Fruit fly (Drosophila melanogaster): Measurements from ENCODE around the gene cal1.
A peak's percentile ranks its signal among the peaks of the same experiment; 100 is the strongest.

cal1 gene

DNA sequence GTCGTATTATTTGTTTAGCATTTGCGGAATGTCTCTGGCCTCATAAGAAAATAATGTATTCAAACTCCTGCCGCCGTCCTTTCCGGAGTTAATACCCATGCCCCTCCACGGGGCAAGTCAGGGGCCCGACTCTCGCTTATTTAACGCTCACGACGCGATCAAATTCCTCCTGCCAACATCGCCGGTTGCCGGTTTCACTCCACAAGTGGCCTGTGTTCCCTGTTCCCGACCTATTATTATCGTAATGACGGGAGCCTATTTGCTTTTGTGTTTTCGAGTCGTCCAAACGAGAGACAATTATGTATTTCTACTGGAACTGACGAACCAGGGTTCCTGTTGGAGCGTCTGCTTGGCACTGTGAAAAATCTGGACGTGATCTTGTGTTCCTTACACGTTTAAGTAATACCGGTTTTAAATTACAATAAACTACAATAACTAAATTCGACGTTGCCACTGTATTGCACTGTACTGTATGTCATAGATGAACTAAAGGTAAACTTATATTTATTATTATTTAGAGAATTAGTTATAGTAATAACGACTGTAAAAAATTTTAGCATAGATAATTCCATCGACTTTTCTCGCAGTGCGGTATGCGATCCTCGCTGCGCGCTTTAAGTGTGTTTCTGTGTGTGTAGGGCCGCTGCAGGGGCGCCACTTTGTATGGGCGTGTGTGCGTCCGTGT, 35.5 kb upstream of the cal1 start (continued):
- TF ChIP-seq hth (optimal IDR thresholded peaks at IDR 0.05) (no peak), CG12236 (GFP tag; optimal IDR thresholded peaks at IDR 0.05) (no peak), stwl (tag; optimal IDR thresholded peaks at IDR 0.05) (no peak), abd-A (tag; optimal IDR thresholded peaks at IDR 0.05) (no peak), fd64A (GFP tag; optimal IDR thresholded peaks at IDR 0.05) (no peak), CG1792 (GFP tag; optimal IDR thresholded peaks at IDR 0.05) (no peak), tin (GFP tag; optimal IDR thresholded peaks at IDR 0.05) (peak; percentile 43), Gsc (GFP tag; IDR thresholded peaks at IDR 0.05) (no peak), CG1233 (GFP tag; optimal IDR thresholded peaks at IDR 0.05) (peak; percentile 56), CG8924 (tag; optimal IDR thresholded peaks at IDR 0.05) (peak; percentile 62), CG7372 (GFP tag; IDR thresholded peaks at IDR 0.05) (no peak), Rfx (GFP tag; IDR thresholded peaks at IDR 0.05) (no peak), CG1603 (tag; optimal IDR thresholded peaks at IDR 0.05) (peak; percentile 51), pfk (GFP tag; optimal IDR thresholded peaks at IDR 0.05) (no peak), H2.0 (GFP tag; IDR thresholded peaks at IDR 0.05) (no peak), gem (tag; optimal IDR thresholded peaks at IDR 0.05) (peak; percentile 75), CG14441 (GFP tag; IDR thresholded peaks at IDR 0.05) (no peak), CG17802 (tag; optimal IDR thresholded peaks at IDR 0.05) (no peak), gro (GFP tag; optimal IDR thresholded peaks at IDR 0.05) (no peak), repo (GFP tag; optimal IDR thresholded peaks at IDR 0.05) (no peak), CG9437 (GFP tag; optimal IDR thresholded peaks at IDR 0.05) (no peak), CG15696 (tag; optimal IDR thresholded peaks at IDR 0.05) (peak; percentile 95), Sin3A (optimal IDR thresholded peaks at IDR 0.05) (no peak), nau (GFP tag; optimal IDR thresholded peaks at IDR 0.05) (no peak), lbe (GFP tag; optimal IDR thresholded peaks at IDR 0.05) (peak; percentile 58), Pdp1 (GFP tag; optimal IDR thresholded peaks at IDR 0.05) (no peak), CG34376 (GFP tag; optimal IDR thresholded peaks at IDR 0.05) (no peak), gcm (GFP tag; optimal IDR thresholded peaks at IDR 0.05) (peak; percentile 67), Elba2 (GFP tag; optimal IDR thresholded peaks at IDR 0.05) (no peak), Ets97D (GFP tag; optimal IDR thresholded peaks at IDR 0.05) (no peak), NC2β (GFP tag; optimal IDR thresholded peaks at IDR 0.05) (peak; percentile 14), ham (GFP tag; IDR thresholded peaks at IDR 0.05) (no peak), sim (GFP tag; IDR thresholded peaks at IDR 0.05) (no peak), jumu (GFP tag; optimal IDR thresholded peaks at IDR 0.05) (peak; percentile 10), CG14667 (GFP tag; IDR thresholded peaks at IDR 0.05) (no peak), CG34224 (GFP tag; IDR thresholded peaks at IDR 0.05; ENCODE audit: partially characterized antibody) (no peak), CG7786 (GFP tag; optimal IDR thresholded peaks at IDR 0.05) (peak; percentile 31), tna (GFP tag; IDR thresholded peaks at IDR 0.05; ENCODE audit: partially characterized antibody) (no peak), rib (GFP tag; IDR thresholded peaks at IDR 0.05) (no peak), CG13775 (GFP tag; optimal IDR thresholded peaks at IDR 0.05) (peak; percentile 69), slp2 (GFP tag; optimal IDR thresholded peaks at IDR 0.05) (no peak), dan (GFP tag; IDR thresholded peaks at IDR 0.05) (no peak; the same call in 1 of the 2 replicates), CG15011 (GFP tag; optimal IDR thresholded peaks at IDR 0.05) (peak; percentile 0), CG10147 (GFP tag; optimal IDR thresholded peaks at IDR 0.05) (no peak), z (GFP tag; IDR thresholded peaks at IDR 0.05) (0 out of 3 replicates have a peak, but pooled peaks have one; percentile 7), bcd (GFP tag; optimal IDR thresholded peaks at IDR 0.05) (peak; percentile 6), CG33213 (GFP tag; optimal IDR thresholded peaks at IDR 0.05) (no peak), Xbp1 (GFP tag; optimal IDR thresholded peaks at IDR 0.05) (peak; percentile 25), CG17829 (tag; optimal IDR thresholded peaks at IDR 0.05) (peak; percentile 81), kah (GFP tag; optimal IDR thresholded peaks at IDR 0.05) (peak; percentile 79), wdn (GFP tag; IDR thresholded peaks at IDR 0.05) (no peak)

All from whole organism, embryonic.